Worm (Caenorhabditis elegans): Measurements from ENCODE around the gene F27B3.6.

The F27B3.6 gene

ce11 chrIII:6527902-6528301, 50.5 kb downstream of the F27B3.6 start, which contains the start of gene pqn-10:
pqn-10 (plus strand) TSS chrIII:6528202.
- TF ChIP-seq ztf-23 (GFP tag; IDR thresholded peaks at IDR 0.05), result no peak
- TF ChIP-seq flt-1 (GFP tag; IDR thresholded peaks at IDR 0.05), result no peak
- no peak for TF ChIP-seq T22C8.4 (GFP tag; IDR thresholded peaks at IDR 0.05)
- TF ChIP-seq ztf-29 (GFP tag; IDR thresholded peaks at IDR 0.05), result no peak
- no peak for TF ChIP-seq cog-1 (tag; optimal IDR thresholded peaks at IDR 0.05)
- no peak for TF ChIP-seq tab-1 (GFP tag; IDR thresholded peaks at IDR 0.05)
- TF ChIP-seq ref-1 (GFP tag; conservative IDR thresholded peaks at IDR 0.05), result no peak
- TF ChIP-seq med-1 (GFP tag; optimal IDR thresholded peaks at IDR 0.05; ENCODE audit: insufficient read depth), result no peak
- no peak for TF ChIP-seq klf-2 (GFP tag; conservative IDR thresholded peaks at IDR 0.05)

All from whole organism, midembryonic.